Worm (Caenorhabditis elegans) whole organism, L4/young adult: ENCODE measurements around the gene clec-62.

Experiments
- W03F9.2 ChIP-seq: fragments of 150-350 bp; optimal IDR thresholded peaks from 2 replicates; lab custom pipeline; 2014; ENCODE audit warnings: missing biosample characterization, missing genetic modification characterization
- him-1 ChIP-seq: sonication (generic microtip); optimal IDR thresholded peaks from 2 replicates; lab custom pipeline; 2016; ENCODE audit warnings: missing genotype, missing genetic modification reagents, missing genetic modification characterization, missing compliant biosample characterization

DNA sequence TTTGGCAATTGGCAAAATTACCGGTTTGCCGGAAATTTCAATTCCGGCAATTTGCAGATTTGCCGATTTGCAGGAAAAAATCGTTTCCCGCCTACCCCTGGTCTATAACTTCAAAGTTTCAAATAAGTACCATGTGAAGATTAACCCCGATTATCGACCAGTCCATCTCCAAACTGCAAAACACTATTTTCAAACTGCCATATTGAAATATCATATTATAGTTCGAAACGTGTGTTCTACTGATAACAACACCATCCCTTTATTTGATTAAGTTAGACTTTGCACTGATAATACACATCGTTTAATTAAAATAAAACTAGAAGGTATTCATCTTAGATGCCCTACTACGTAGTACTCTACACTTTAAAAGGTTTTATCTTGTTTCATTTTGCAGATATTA, 35.2 kb upstream of the clec-62 start:
- TF ChIP-seq W03F9.2 (tag; lab: Kevin White, UChicago) (no peak), him-1 (tag; lab: Kevin White, UChicago) (no peak)
